Fruit fly (Drosophila melanogaster): ENCODE data around the gene CG4301.

CG4301 gene

dm6 chrX:16426478-16427052, 21.3 kb downstream of the CG4301 start:
- no peak for TF ChIP-seq psq (optimal IDR thresholded peaks at IDR 0.05)

dm6 chrX:16427786-16428400, 22.6 kb downstream of the CG4301 start:
- TF ChIP-seq insv (optimal IDR thresholded peaks at IDR 0.05) (no peak), h (optimal IDR thresholded peaks at IDR 0.05) (no peak), ttk (optimal IDR thresholded peaks at IDR 0.05) (no peak), psq (optimal IDR thresholded peaks at IDR 0.05) (no peak), Sin3A (optimal IDR thresholded peaks at IDR 0.05) (no peak), Myc (optimal IDR thresholded peaks at IDR 0.05) (no peak)

dm6 chrX:16428476-16428875, 23.2 kb downstream of the CG4301 start:
- TF ChIP-seq insv (optimal IDR thresholded peaks at IDR 0.05) (no peak), psq (optimal IDR thresholded peaks at IDR 0.05) (no peak), h (optimal IDR thresholded peaks at IDR 0.05) (no peak), Sin3A (optimal IDR thresholded peaks at IDR 0.05) (no peak), ttk (optimal IDR thresholded peaks at IDR 0.05) (no peak), Myc (optimal IDR thresholded peaks at IDR 0.05) (no peak)

- TF ChIP-seq insv (optimal IDR thresholded peaks at IDR 0.05) (no peak), psq (optimal IDR thresholded peaks at IDR 0.05) (no peak), ttk (optimal IDR thresholded peaks at IDR 0.05) (no peak), h (optimal IDR thresholded peaks at IDR 0.05) (no peak), Myc (optimal IDR thresholded peaks at IDR 0.05) (no peak), Sin3A (optimal IDR thresholded peaks at IDR 0.05) (no peak)
Measured at dm6 chrX:16441245-16441644, 35.9 kb downstream of the CG4301 start, which contains the start of the genes Cdc50 and rngo. Gene Cdc50 (minus strand): TSS chrX:16441296. Gene rngo (plus strand): TSS chrX:16441433.

dm6 chrX:16442361-16442760, 37.1 kb downstream of the CG4301 start:
- TF ChIP-seq ttk (optimal IDR thresholded peaks at IDR 0.05) (no peak), insv (optimal IDR thresholded peaks at IDR 0.05) (no peak), h (optimal IDR thresholded peaks at IDR 0.05) (no peak), Myc (optimal IDR thresholded peaks at IDR 0.05) (no peak), psq (optimal IDR thresholded peaks at IDR 0.05) (no peak), Sin3A (optimal IDR thresholded peaks at IDR 0.05) (no peak)

dm6 chrX:16446769-16447168, 41.5 kb downstream of the CG4301 start, which contains the start of gene eIF2alpha:
Gene eIF2alpha (minus strand): TSS chrX:16446993.
- TF ChIP-seq h (optimal IDR thresholded peaks at IDR 0.05) (no peak), psq (optimal IDR thresholded peaks at IDR 0.05) (no peak), ttk (optimal IDR thresholded peaks at IDR 0.05) (no peak), insv (optimal IDR thresholded peaks at IDR 0.05) (no peak), Myc (optimal IDR thresholded peaks at IDR 0.05) (no peak), Sin3A (optimal IDR thresholded peaks at IDR 0.05) (no peak)

dm6 chrX:16448252-16449191, 43.2 kb downstream of the CG4301 start, which contains the start of the genes CG34015 and eIF4H1:
Gene CG34015 (minus strand): TSS chrX:16448302.
Gene eIF4H1 (plus strand): TSS chrX:16448665.
- no peak for TF ChIP-seq Sin3A (optimal IDR thresholded peaks at IDR 0.05)
- TF ChIP-seq psq (optimal IDR thresholded peaks at IDR 0.05), result no peak
- TF ChIP-seq Myc (optimal IDR thresholded peaks at IDR 0.05), result no peak
- no peak for TF ChIP-seq h (optimal IDR thresholded peaks at IDR 0.05)
- TF ChIP-seq insv (optimal IDR thresholded peaks at IDR 0.05), result no peak
- no peak for TF ChIP-seq ttk (optimal IDR thresholded peaks at IDR 0.05)

dm6 chrX:16449316-16449715, 44.0 kb downstream of the CG4301 start:
- TF ChIP-seq ttk (optimal IDR thresholded peaks at IDR 0.05) (no peak), psq (optimal IDR thresholded peaks at IDR 0.05) (no peak), Myc (optimal IDR thresholded peaks at IDR 0.05) (no peak), h (optimal IDR thresholded peaks at IDR 0.05) (no peak), Sin3A (optimal IDR thresholded peaks at IDR 0.05) (no peak), insv (optimal IDR thresholded peaks at IDR 0.05) (no peak)

- TF ChIP-seq psq (optimal IDR thresholded peaks at IDR 0.05), result no peak
- no peak for TF ChIP-seq h (optimal IDR thresholded peaks at IDR 0.05)
- no peak for TF ChIP-seq Sin3A (optimal IDR thresholded peaks at IDR 0.05)
- no peak for TF ChIP-seq insv (optimal IDR thresholded peaks at IDR 0.05)
- TF ChIP-seq ttk (optimal IDR thresholded peaks at IDR 0.05), result no peak
- no peak for TF ChIP-seq Myc (optimal IDR thresholded peaks at IDR 0.05)
Measured at dm6 chrX:16456582-16456981, 51.3 kb downstream of the CG4301 start.

dm6 chrX:16458551-16458950, 53.2 kb downstream of the CG4301 start:
- TF ChIP-seq h (optimal IDR thresholded peaks at IDR 0.05) (no peak), insv (optimal IDR thresholded peaks at IDR 0.05) (no peak), ttk (optimal IDR thresholded peaks at IDR 0.05) (no peak), Myc (optimal IDR thresholded peaks at IDR 0.05) (no peak), psq (optimal IDR thresholded peaks at IDR 0.05) (no peak), Sin3A (optimal IDR thresholded peaks at IDR 0.05) (no peak)
